Worm (Caenorhabditis elegans): ENCODE measurements around the gene T25D1.1.

The T25D1.1 gene

ce11 chrX:16564515-16565285, 45.1 kb downstream of the T25D1.1 start:
- TF ChIP-seq ceh-39 (tag; optimal IDR thresholded peaks at IDR 0.05) (peak; percentile 2), elt-1 (tag; optimal IDR thresholded peaks at IDR 0.05; ENCODE audit: borderline replicate concordance, insufficient read depth) (no peak)

ce11 chrX:16565781-16566180, 46.2 kb downstream of the T25D1.1 start:
- TF ChIP-seq elt-1 (tag; optimal IDR thresholded peaks at IDR 0.05; ENCODE audit: borderline replicate concordance, insufficient read depth) (no peak), tbx-8 (GFP tag; optimal IDR thresholded peaks at IDR 0.05) (no peak), zip-8 (tag; optimal IDR thresholded peaks at IDR 0.05) (no peak), unc-62 (GFP tag; optimal IDR thresholded peaks at IDR 0.05) (no peak), lsy-2 (tag; optimal IDR thresholded peaks at IDR 0.05) (no peak), elt-3 (tag; optimal IDR thresholded peaks at IDR 0.05) (no peak), blmp-1 (tag; optimal IDR thresholded peaks at IDR 0.05) (no peak), pha-4 (tag; optimal IDR thresholded peaks at IDR 0.05) (no peak), bed-3 (GFP tag; optimal IDR thresholded peaks at IDR 0.05) (no peak), cnd-1 (tag; optimal IDR thresholded peaks at IDR 0.05) (no peak), flh-1 (GFP tag; optimal IDR thresholded peaks at IDR 0.05) (no peak), ces-1 (GFP tag; optimal IDR thresholded peaks at IDR 0.05) (no peak), sem-2 (GFP tag; optimal IDR thresholded peaks at IDR 0.05) (no peak), M03D4.4 (tag; optimal IDR thresholded peaks at IDR 0.05) (no peak), ztf-11 (tag; optimal IDR thresholded peaks at IDR 0.05) (no peak), mep-1 (tag; optimal IDR thresholded peaks at IDR 0.05) (no peak), mab-5 (tag; optimal IDR thresholded peaks at IDR 0.05) (no peak), nhr-12 (tag; optimal IDR thresholded peaks at IDR 0.05) (no peak)

ce11 chrX:16566358-16566757, 46.7 kb downstream of the T25D1.1 start:
- TF ChIP-seq sptf-1 (tag; optimal IDR thresholded peaks at IDR 0.05) (no peak), nhr-28 (tag; optimal IDR thresholded peaks at IDR 0.05) (no peak), nhr-76 (tag; optimal IDR thresholded peaks at IDR 0.05) (no peak), cnd-1 (tag; optimal IDR thresholded peaks at IDR 0.05) (no peak), unc-120 (tag; optimal IDR thresholded peaks at IDR 0.05; ENCODE audit: poor library complexity, severe bottlenecking) (no peak), nhr-12 (tag; optimal IDR thresholded peaks at IDR 0.05) (no peak), ceh-83 (GFP tag; optimal IDR thresholded peaks at IDR 0.05) (no peak), M03D4.4 (tag; optimal IDR thresholded peaks at IDR 0.05) (no peak), lin-32 (GFP tag; optimal IDR thresholded peaks at IDR 0.05) (no peak), mls-2 (tag; optimal IDR thresholded peaks at IDR 0.05) (no peak), ham-2 (GFP tag; optimal IDR thresholded peaks at IDR 0.05) (no peak), elt-3 (tag; optimal IDR thresholded peaks at IDR 0.05) (no peak), bed-3 (GFP tag; optimal IDR thresholded peaks at IDR 0.05) (no peak), sem-2 (GFP tag; optimal IDR thresholded peaks at IDR 0.05) (no peak), nhr-2 (tag; optimal IDR thresholded peaks at IDR 0.05) (no peak), ceh-43 (GFP tag; optimal IDR thresholded peaks at IDR 0.05) (no peak), nhr-237 (tag; optimal IDR thresholded peaks at IDR 0.05) (no peak), mab-5 (tag; optimal IDR thresholded peaks at IDR 0.05) (no peak), drap-1 (GFP tag; optimal IDR thresholded peaks at IDR 0.05) (no peak), pha-4 (tag; optimal IDR thresholded peaks at IDR 0.05) (no peak)

ce11 chrX:16571877-16572276, 52.3 kb downstream of the T25D1.1 start:
- no peak for TF ChIP-seq ztf-11 (tag; optimal IDR thresholded peaks at IDR 0.05)
- TF ChIP-seq ham-2 (GFP tag; optimal IDR thresholded peaks at IDR 0.05) = no peak
- no peak for TF ChIP-seq pha-4 (tag; optimal IDR thresholded peaks at IDR 0.05)
- no peak for TF ChIP-seq ces-1 (GFP tag; optimal IDR thresholded peaks at IDR 0.05)
- TF ChIP-seq lsy-2 (tag; optimal IDR thresholded peaks at IDR 0.05) = no peak
- TF ChIP-seq bed-3 (GFP tag; optimal IDR thresholded peaks at IDR 0.05) = no peak
- no peak for TF ChIP-seq unc-62 (GFP tag; optimal IDR thresholded peaks at IDR 0.05)
- TF ChIP-seq ceh-83 (GFP tag; optimal IDR thresholded peaks at IDR 0.05) = no peak
- no peak for TF ChIP-seq unc-39 (tag; optimal IDR thresholded peaks at IDR 0.05)
- no peak for TF ChIP-seq sptf-1 (tag; optimal IDR thresholded peaks at IDR 0.05)
- no peak for TF ChIP-seq nhr-76 (tag; optimal IDR thresholded peaks at IDR 0.05)
- TF ChIP-seq flh-1 (GFP tag; optimal IDR thresholded peaks at IDR 0.05) = no peak
- no peak for TF ChIP-seq nhr-2 (tag; optimal IDR thresholded peaks at IDR 0.05)
- no peak for TF ChIP-seq lin-13 (tag; optimal IDR thresholded peaks at IDR 0.05)
- TF ChIP-seq nhr-28 (tag; optimal IDR thresholded peaks at IDR 0.05) = no peak
- TF ChIP-seq drap-1 (GFP tag; optimal IDR thresholded peaks at IDR 0.05) = no peak
- no peak for TF ChIP-seq snpc-4 (tag; optimal IDR thresholded peaks at IDR 0.05)
- TF ChIP-seq elt-3 (tag; optimal IDR thresholded peaks at IDR 0.05) = no peak
- no peak for TF ChIP-seq mep-1 (tag; optimal IDR thresholded peaks at IDR 0.05)
